Worm (Caenorhabditis elegans): Measurements from ENCODE around the gene ins-21.

ce11 chrIII:10027947-10028346 is 4.4 kb downstream of the ins-21 start, which contains the start of gene ins-23:
- no peak for TF ChIP-seq mdl-1 (tag; optimal IDR thresholded peaks at IDR 0.05)
- TF ChIP-seq nhr-11 (tag; optimal IDR thresholded peaks at IDR 0.05) = no peak
- TF ChIP-seq aly-2 (tag; optimal IDR thresholded peaks at IDR 0.05) = no peak
- no peak for TF ChIP-seq lin-13 (GFP tag; optimal IDR thresholded peaks at IDR 0.05)
- TF ChIP-seq sma-9 (GFP tag; optimal IDR thresholded peaks at IDR 0.05) = no peak
- no peak for TF ChIP-seq sma-9 (tag; optimal IDR thresholded peaks at IDR 0.05)
- no peak for TF ChIP-seq dmd-4 (tag; optimal IDR thresholded peaks at IDR 0.05)

All from whole organism, L2 larva.